Fruit fly (Drosophila melanogaster) whole organism, prepupa: Measurements from ENCODE around the gene PGRP-SA.

Experiments
- Blimp-1 ChIP-seq: fragments of 200-800 bp; sonication (Bioruptor generic); optimal IDR thresholded peaks from 3 replicates; lab custom pipeline; 2017; ENCODE audit warnings: missing biosample characterization, missing genetic modification characterization, mild to moderate bottlenecking, moderate library complexity, missing genetic modification reagents
- CG10631 ChIP-seq: fragments of 200-800 bp; sonication (Bioruptor generic); optimal IDR thresholded peaks from 2 replicates; lab custom pipeline; 2016; ENCODE audit warnings: missing biosample characterization, missing genetic modification characterization
- CG10669 ChIP-seq: fragments of 200-800 bp; sonication (Bioruptor generic); optimal IDR thresholded peaks from 3 replicates; lab custom pipeline; 2018; ENCODE audit warnings: missing biosample characterization, mild to moderate bottlenecking, missing genetic modification characterization, moderate library complexity
- CG11294 ChIP-seq: fragments of 200-800 bp; sonication (Bioruptor generic); IDR thresholded peaks from 2 replicates; pipeline ENCODE4 v1.3.6; 2022; ENCODE audit warnings: missing biosample characterization, missing genetic modification characterization
- CG11762 ChIP-seq: fragments of 200-800 bp; sonication (Bioruptor generic); optimal IDR thresholded peaks from 3 replicates; lab custom pipeline; 2016; ENCODE audit warnings: missing biosample characterization, missing genetic modification characterization; ENCODE audit not compliant: insufficient read depth
- CG11902 ChIP-seq: fragments of 200-800 bp; sonication (Bioruptor generic); optimal IDR thresholded peaks from 3 replicates; lab custom pipeline; 2016; ENCODE audit warnings: missing biosample characterization, missing genetic modification characterization
- CG1621 ChIP-seq: fragments of 200-800 bp; sonication (Bioruptor generic); optimal IDR thresholded peaks from 3 replicates; lab custom pipeline; 2018; ENCODE audit warnings: missing biosample characterization, mild to moderate bottlenecking, missing genetic modification characterization
- CG16779 ChIP-seq: fragments of 200-800 bp; sonication (Bioruptor generic); optimal IDR thresholded peaks from 3 replicates; lab custom pipeline; 2017; ENCODE audit warnings: missing biosample characterization, mild to moderate bottlenecking, missing genetic modification characterization
- CG3032 ChIP-seq: fragments of 200-800 bp; optimal IDR thresholded peaks from 2 replicates; lab custom pipeline; 2019; ENCODE audit warnings: missing biosample characterization, mild to moderate bottlenecking, missing genetic modification characterization, moderate library complexity
- CG31627 ChIP-seq: fragments of 200-800 bp; sonication (Bioruptor generic); optimal IDR thresholded peaks from 3 replicates; lab custom pipeline; 2016; ENCODE audit warnings: missing biosample characterization, missing genetic modification characterization
- CG32006 ChIP-seq: fragments of 200-800 bp; sonication (Bioruptor generic); optimal IDR thresholded peaks from 3 replicates; lab custom pipeline; 2017; ENCODE audit warnings: missing biosample characterization, mild to moderate bottlenecking, missing genetic modification characterization
- CG34406 ChIP-seq: fragments of 200-800 bp; sonication (Bioruptor generic); optimal IDR thresholded peaks from 3 replicates; lab custom pipeline; 2016; ENCODE audit warnings: missing biosample characterization, missing genetic modification characterization
- CG3919 ChIP-seq: fragments of 200-800 bp; sonication (Bioruptor generic); optimal IDR thresholded peaks from 3 replicates; lab custom pipeline; 2016; ENCODE audit warnings: missing biosample characterization, missing genetic modification characterization
- CG6163 ChIP-seq: fragments of 200-800 bp; sonication (Bioruptor generic); IDR thresholded peaks from 3 replicates; pipeline ENCODE4 v1.3.6; 2022; ENCODE audit warnings: missing biosample characterization, missing genetic modification characterization
- CG6276 ChIP-seq: fragments of 200-800 bp; sonication (Bioruptor generic); optimal IDR thresholded peaks from 2 replicates; lab custom pipeline; 2017; ENCODE audit warnings: missing biosample characterization, mild to moderate bottlenecking, missing genetic modification characterization
- CG6792 ChIP-seq: fragments of 200-800 bp; sonication (Bioruptor generic); optimal IDR thresholded peaks from 3 replicates; lab custom pipeline; 2016; ENCODE audit warnings: missing biosample characterization, missing genetic modification characterization
- CG6808 ChIP-seq: fragments of 200-800 bp; sonication (Bioruptor generic); optimal IDR thresholded peaks from 3 replicates; lab custom pipeline; 2017; ENCODE audit warnings: missing biosample characterization, missing genetic modification characterization, mild to moderate bottlenecking, moderate library complexity, missing genetic modification reagents
- CG7368 ChIP-seq: fragments of 200-800 bp; sonication (Bioruptor generic); optimal IDR thresholded peaks from 3 replicates; lab custom pipeline; 2016; ENCODE audit warnings: missing biosample characterization, missing genetic modification characterization
- CG8119 ChIP-seq: fragments of 200-800 bp; sonication (Bioruptor generic); IDR thresholded peaks from 3 replicates; pipeline ENCODE4 v1.3.6; 2022; ENCODE audit warnings: missing biosample characterization, missing genetic modification characterization
- CG8632 ChIP-seq: fragments of 200-800 bp; sonication (Bioruptor generic); optimal IDR thresholded peaks from 3 replicates; lab custom pipeline; 2016; ENCODE audit warnings: missing biosample characterization, missing genetic modification characterization
- Eip75B ChIP-seq: fragments of 200-800 bp; sonication (Bioruptor generic); optimal IDR thresholded peaks from 3 replicates; lab custom pipeline; 2016; ENCODE audit warnings: missing biosample characterization, missing genetic modification characterization
- Eip78C ChIP-seq: fragments of 200-800 bp; sonication (Bioruptor generic); peaks from one replicate; lab custom pipeline; 2016; ENCODE audit warnings: missing biosample characterization, missing genetic modification characterization
- Eip93F ChIP-seq: fragments of 200-800 bp; sonication (Bioruptor generic); optimal IDR thresholded peaks from 2 replicates; lab custom pipeline; 2016; ENCODE audit warnings: missing biosample characterization, mild to moderate bottlenecking, missing genetic modification characterization
- Ets21C ChIP-seq: fragments of 200-800 bp; sonication (Bioruptor generic); optimal IDR thresholded peaks from 3 replicates; lab custom pipeline; 2016; ENCODE audit warnings: missing biosample characterization, missing genetic modification characterization
- Ets96B ChIP-seq: fragments of 200-800 bp; optimal IDR thresholded peaks from 2 replicates; lab custom pipeline; 2019; ENCODE audit warnings: missing biosample characterization, mild to moderate bottlenecking, missing genetic modification characterization, moderate library complexity
- Gug ChIP-seq: fragments of 200-800 bp; sonication (Bioruptor generic); IDR thresholded peaks from 2 replicates; pipeline ENCODE4 v1.3.6; 2022; ENCODE audit warnings: missing biosample characterization, missing genetic modification characterization
- Hr39 ChIP-seq: fragments of 200-800 bp; sonication (Bioruptor generic); optimal IDR thresholded peaks from 2 replicates; lab custom pipeline; 2016; ENCODE audit warnings: missing biosample characterization, missing genetic modification characterization
- Hr4 ChIP-seq: fragments of 200-800 bp; sonication (Bioruptor generic); optimal IDR thresholded peaks from 3 replicates; lab custom pipeline; 2016; ENCODE audit warnings: missing biosample characterization, missing genetic modification characterization
- Lpt ChIP-seq: fragments of 200-800 bp; sonication (Bioruptor generic); optimal IDR thresholded peaks from 3 replicates; lab custom pipeline; 2016; ENCODE audit warnings: missing biosample characterization, missing genetic modification characterization
- OdsH ChIP-seq: fragments of 200-800 bp; sonication (Bioruptor generic); optimal IDR thresholded peaks from 3 replicates; lab custom pipeline; 2016; ENCODE audit warnings: missing biosample characterization, missing genetic modification characterization
- Smox ChIP-seq: fragments of 200-800 bp; sonication (Bioruptor generic); optimal IDR thresholded peaks from 3 replicates; lab custom pipeline; 2016; ENCODE audit warnings: missing biosample characterization, missing genetic modification characterization
- Sox102F ChIP-seq: fragments of 200-800 bp; sonication (Bioruptor generic); optimal IDR thresholded peaks from 2 replicates; lab custom pipeline; 2016; ENCODE audit warnings: missing biosample characterization, mild to moderate bottlenecking, missing genetic modification characterization
- Sox15 ChIP-seq: fragments of 200-800 bp; sonication (Bioruptor generic); optimal IDR thresholded peaks from 3 replicates; lab custom pipeline; 2016; ENCODE audit warnings: missing biosample characterization, missing genetic modification characterization
- achi ChIP-seq: fragments of 200-800 bp; sonication (Bioruptor generic); optimal IDR thresholded peaks from 3 replicates; lab custom pipeline; 2016; ENCODE audit warnings: missing biosample characterization, missing genetic modification characterization
- acj6 ChIP-seq: fragments of 200-800 bp; sonication (Bioruptor generic); optimal IDR thresholded peaks from 3 replicates; lab custom pipeline; 2016; ENCODE audit warnings: missing biosample characterization, missing genetic modification characterization
- dac ChIP-seq: fragments of 200-800 bp; sonication (Bioruptor generic); optimal IDR thresholded peaks from 2 replicates; lab custom pipeline; 2017; ENCODE audit warnings: missing biosample characterization, mild to moderate bottlenecking, missing genetic modification characterization
- dsx ChIP-seq: fragments of 200-800 bp; optimal IDR thresholded peaks from 3 replicates; lab custom pipeline; 2019; ENCODE audit warnings: missing biosample characterization, mild to moderate bottlenecking, missing genetic modification characterization, moderate library complexity; ENCODE audit not compliant: poor library complexity, severe bottlenecking
- eg ChIP-seq: fragments of 200-800 bp; sonication (Bioruptor generic); IDR thresholded peaks from 3 replicates; pipeline ENCODE4 v1.3.6; 2022; ENCODE audit warnings: missing biosample characterization, missing genetic modification characterization
- pdm3 ChIP-seq: fragments of 200-800 bp; sonication (Bioruptor generic); optimal IDR thresholded peaks from 3 replicates; lab custom pipeline; 2016; ENCODE audit warnings: missing biosample characterization, missing genetic modification characterization
- salr ChIP-seq, 2 experiments: fragments of 200-800 bp; sonication (Bioruptor generic); optimal IDR thresholded peaks; 3 replicates each; lab custom pipeline; 2016 to 2018; ENCODE audit warnings: missing biosample characterization in 2 of 2, missing genetic modification characterization in 2 of 2, mild to moderate bottlenecking in 1 of 2
- spab ChIP-seq: fragments of 200-800 bp; sonication (Bioruptor generic); optimal IDR thresholded peaks from 2 replicates; lab custom pipeline; 2017; ENCODE audit warnings: missing biosample characterization, mild to moderate bottlenecking, missing genetic modification characterization, missing genetic modification reagents
- ss ChIP-seq, 2 experiments: fragments of 200-800 bp; sonication (Bioruptor generic); optimal IDR thresholded peaks; 2 replicates in 1 of 2; 3 replicates in 1 of 2; lab custom pipeline; 2017 to 2018; ENCODE audit warnings: mild to moderate bottlenecking in 2 of 2, missing biosample characterization in 2 of 2, missing genetic modification characterization in 2 of 2, moderate library complexity in 1 of 2
- svp ChIP-seq: fragments of 200-800 bp; sonication (Bioruptor generic); peaks from one replicate; lab custom pipeline; 2016; ENCODE audit warnings: missing biosample characterization, missing genetic modification characterization
- topi ChIP-seq: fragments of 200-800 bp; sonication (Bioruptor generic); optimal IDR thresholded peaks from 3 replicates; lab custom pipeline; 2016; ENCODE audit warnings: missing biosample characterization, missing genetic modification characterization

PGRP-SA gene

DNA sequence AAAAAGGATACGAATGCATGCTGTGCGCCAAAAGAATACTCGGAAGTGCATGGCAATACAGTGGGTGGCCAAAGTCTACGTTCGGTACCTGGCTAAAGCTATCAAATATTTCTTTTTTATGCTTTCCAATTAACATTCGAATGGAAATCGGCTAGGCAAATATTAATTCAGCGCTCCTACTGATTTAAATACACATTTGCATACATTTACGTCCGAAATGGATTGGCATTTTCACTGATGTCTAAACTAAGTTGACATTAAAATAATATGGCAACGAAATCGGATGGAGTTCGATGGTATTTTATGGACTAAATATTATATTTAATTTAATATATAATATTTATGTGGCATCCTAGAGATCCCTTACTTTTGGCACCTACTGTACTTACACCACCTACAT lies 18.9 kb upstream of the PGRP-SA start:
- TF ChIP-seq CG3919 (GFP tag; lab: Kevin White, UChicago) (peak; percentile 20), Gug (GFP tag; lab: Robert Waterston, UW) (no peak), CG11762 (GFP tag; lab: Kevin White, UChicago) (peak; percentile 7), spab (GFP tag; lab: Kevin White, UChicago) (peak; percentile 28), CG1621 (tag; lab: Kevin White, UChicago) (no peak), topi (GFP tag; lab: Kevin White, UChicago) (no peak), CG11294 (GFP tag; lab: Robert Waterston, UW) (no peak), dsx (GFP tag; lab: Kevin White, UChicago) (peak; percentile 36), Eip78C (GFP tag; lab: Kevin White, UChicago) (peak; percentile 58), Ets96B (tag; lab: Kevin White, UChicago) (peak; percentile 38), CG7368 (GFP tag; lab: Kevin White, UChicago) (no peak), CG10631 (GFP tag; lab: Kevin White, UChicago) (peak; percentile 42), Sox15 (GFP tag; lab: Kevin White, UChicago) (no peak), Eip75B (no peak), CG16779 (tag; lab: Kevin White, UChicago) (peak; percentile 13), CG3032 (peak; percentile 40), Hr4 (GFP tag; lab: Kevin White, UChicago) (peak; percentile 10), CG6276 (GFP tag; lab: Kevin White, UChicago) (peak; percentile 10), Eip93F (GFP tag; lab: Kevin White, UChicago) (no peak), salr (GFP tag; optimal IDR thresholded peaks at IDR 0.05; lab: Kevin White, UChicago) (peak in 1 of 2 experiments; percentile 28), CG32006 (GFP tag; lab: Kevin White, UChicago) (peak; percentile 56), achi (peak; percentile 52), CG8632 (GFP tag; lab: Kevin White, UChicago) (peak; percentile 43), CG34406 (peak; percentile 54), CG6163 (0 out of 3 replicates have a peak, but pooled peaks have one; percentile 8), dac (GFP tag; lab: Kevin White, UChicago) (no peak), CG8119 (no peak), CG11902 (GFP tag; lab: Kevin White, UChicago) (peak; percentile 10), Hr39 (GFP tag; lab: Kevin White, UChicago) (peak; percentile 19), acj6 (peak; percentile 43), Ets21C (GFP tag; lab: Kevin White, UChicago) (no peak), eg (GFP tag; lab: Robert Waterston, UW) (0 out of 3 replicates have a peak, but pooled peaks have one; percentile 27), svp (no peak), OdsH (GFP tag; lab: Kevin White, UChicago) (peak; percentile 45), Smox (GFP tag; lab: Kevin White, UChicago) (no peak), ss (GFP tag; optimal IDR thresholded peaks at IDR 0.05; lab: Kevin White, UChicago) (peak; percentile 4 to 52), Lpt (peak; percentile 1), CG10669 (GFP tag; lab: Kevin White, UChicago) (peak; percentile 47), CG6808 (GFP tag; lab: Kevin White, UChicago) (peak; percentile 44), CG6792 (GFP tag; lab: Kevin White, UChicago) (peak; percentile 14)

dm6 chrX:11543318-11543717 lies 18.1 kb upstream of the PGRP-SA start:
- no peak for TF ChIP-seq Sox15 (GFP tag; lab: Kevin White, UChicago)
- TF ChIP-seq CG31627 (GFP tag; lab: Kevin White, UChicago), result no peak
- TF ChIP-seq CG10631 (GFP tag; lab: Kevin White, UChicago), result no peak
- no peak for TF ChIP-seq OdsH (GFP tag; lab: Kevin White, UChicago)
- TF ChIP-seq CG11294 (GFP tag; lab: Robert Waterston, UW), result no peak
- no peak for TF ChIP-seq CG6792 (GFP tag; lab: Kevin White, UChicago)
- TF ChIP-seq Eip78C (GFP tag; lab: Kevin White, UChicago), result no peak
- no peak for TF ChIP-seq CG32006 (GFP tag; lab: Kevin White, UChicago)
- TF ChIP-seq pdm3 (GFP tag; lab: Kevin White, UChicago), result no peak
- TF ChIP-seq spab (GFP tag; lab: Kevin White, UChicago), result no peak
- TF ChIP-seq ss (GFP tag; optimal IDR thresholded peaks at IDR 0.05; lab: Kevin White, UChicago), result no peak
- no peak for TF ChIP-seq Hr4 (GFP tag; lab: Kevin White, UChicago)
- no peak for TF ChIP-seq Sox102F
- TF ChIP-seq topi (GFP tag; lab: Kevin White, UChicago), result no peak
- no peak for TF ChIP-seq CG11902 (GFP tag; lab: Kevin White, UChicago)
- no peak for TF ChIP-seq Blimp-1 (GFP tag; lab: Kevin White, UChicago)
- TF ChIP-seq, all 60 proteins: peak for 0
